Fruit fly (Drosophila melanogaster) whole organism, embryonic: Measurements from ENCODE around the gene PGRP-SD.

Experiments used
- Adf1 ChIP-seq: fragments of 200-800 bp; sonication (Bioruptor generic); IDR thresholded peaks from 2 replicates; pipeline ENCODE4 v1.3.6; 2022; ENCODE audit warnings: missing biosample characterization, missing genetic modification characterization
- Aef1 ChIP-seq: fragments of 200-800 bp; sonication (Bioruptor generic); IDR thresholded peaks from 3 replicates; pipeline ENCODE4 v1.3.6; 2022; ENCODE audit warnings: missing biosample characterization, missing genetic modification characterization
- CG14441 ChIP-seq: fragments of 200-800 bp; sonication (Bioruptor generic); IDR thresholded peaks from 2 replicates; pipeline ENCODE4 v1.3.6; 2022; ENCODE audit warnings: missing biosample characterization, missing genetic modification characterization
- CG14710 ChIP-seq: fragments of 200-800 bp; sonication (Bioruptor generic); optimal IDR thresholded peaks from 3 replicates; lab custom pipeline; 2019; ENCODE audit warnings: missing biosample characterization, mild to moderate bottlenecking, missing genetic modification characterization, moderate library complexity
- CG15601 ChIP-seq: fragments of 200-800 bp; sonication (Bioruptor generic); optimal IDR thresholded peaks from 3 replicates; lab custom pipeline; 2019; ENCODE audit warnings: missing biosample characterization, mild to moderate bottlenecking, missing genetic modification characterization, moderate library complexity
- CG1603 ChIP-seq: fragments of 200-800 bp; sonication (Bioruptor generic); optimal IDR thresholded peaks from 2 replicates; lab custom pipeline; 2019; ENCODE audit warnings: missing biosample characterization, mild to moderate bottlenecking, missing genetic modification characterization, moderate library complexity
- CG16863 ChIP-seq: fragments of 200-800 bp; sonication (Bioruptor generic); optimal IDR thresholded peaks from 3 replicates; lab custom pipeline; 2016; ENCODE audit warnings: missing biosample characterization, missing genetic modification characterization
- CG18011 ChIP-seq: fragments of 200-800 bp; sonication (Bioruptor generic); optimal IDR thresholded peaks from 2 replicates; lab custom pipeline; 2017; ENCODE audit warnings: missing biosample characterization, missing genetic modification characterization, mild to moderate bottlenecking, moderate library complexity, missing genotype
- CG18476 ChIP-seq: fragments of 200-800 bp; sonication (Bioruptor generic); optimal IDR thresholded peaks from 2 replicates; lab custom pipeline; 2016; ENCODE audit warnings: missing biosample characterization, mild to moderate bottlenecking, missing genetic modification characterization
- CG2712 ChIP-seq: fragments of 200-800 bp; optimal IDR thresholded peaks from 3 replicates; lab custom pipeline; 2019; ENCODE audit warnings: missing biosample characterization, mild to moderate bottlenecking, missing genetic modification characterization, moderate library complexity
- CG30403 ChIP-seq: fragments of 200-800 bp; sonication (Bioruptor generic); optimal IDR thresholded peaks from 3 replicates; lab custom pipeline; 2016; ENCODE audit warnings: missing biosample characterization, missing genetic modification characterization
- CG3726 ChIP-seq: fragments of 200-800 bp; sonication (Bioruptor generic); IDR thresholded peaks from 3 replicates; pipeline ENCODE4, ENCODE4 v1.3.6; 2022; ENCODE audit warnings: missing biosample characterization, missing genetic modification characterization
- CG4424 ChIP-seq: fragments of 200-800 bp; sonication (Bioruptor generic); optimal IDR thresholded peaks from 3 replicates; lab custom pipeline; 2016; ENCODE audit warnings: missing biosample characterization, missing genetic modification characterization
- CG5245 ChIP-seq: fragments of 200-800 bp; sonication (Bioruptor generic); optimal IDR thresholded peaks from 3 replicates; lab custom pipeline; 2016; ENCODE audit warnings: missing biosample characterization, missing genetic modification characterization
- CG6254 ChIP-seq: fragments of 200-800 bp; sonication (Bioruptor generic); optimal IDR thresholded peaks from 3 replicates; lab custom pipeline; 2017; ENCODE audit warnings: mild to moderate bottlenecking, missing biosample characterization, missing genetic modification reagents, missing genetic modification characterization
- CG6689 ChIP-seq: fragments of 200-800 bp; sonication (Bioruptor generic); IDR thresholded peaks from 2 replicates; pipeline ENCODE4 v1.3.6; 2022; ENCODE audit warnings: missing biosample characterization, missing genetic modification characterization
- Dek ChIP-seq: fragments of 200-800 bp; sonication (Bioruptor generic); optimal IDR thresholded peaks from 3 replicates; lab custom pipeline; 2019; ENCODE audit warnings: missing biosample characterization, mild to moderate bottlenecking, missing genetic modification characterization, moderate library complexity
- Eip74EF ChIP-seq, 2 experiments: fragments of 200-800 bp in 1 of 2; fragments of >200 bp in 1 of 2; sonication (Bioruptor generic) in 1 of 2; optimal IDR thresholded peaks; 2 replicates each; lab custom pipeline; 2017 to 2019; ENCODE audit warnings: missing biosample characterization in 2 of 2, missing genetic modification characterization in 2 of 2, mild to moderate bottlenecking in 1 of 2, moderate library complexity in 1 of 2
- Fer1 ChIP-seq: fragments of 200-800 bp; sonication (Bioruptor generic); optimal IDR thresholded peaks from 2 replicates; lab custom pipeline; 2017; ENCODE audit warnings: missing biosample characterization, mild to moderate bottlenecking, missing genetic modification characterization
- HLH3B ChIP-seq: fragments of 200-800 bp; sonication (Bioruptor generic); IDR thresholded peaks from 2 replicates; pipeline ENCODE4 v1.3.6; 2022; ENCODE audit warnings: missing biosample characterization, missing genetic modification characterization
- Hmr ChIP-seq: fragments of 200-800 bp; sonication (Bioruptor generic); optimal IDR thresholded peaks from 3 replicates; lab custom pipeline; 2017; ENCODE audit warnings: mild to moderate bottlenecking, missing biosample characterization, missing genetic modification reagents, missing genetic modification characterization
- Lhr ChIP-seq: fragments of 200-800 bp; sonication (Bioruptor generic); optimal IDR thresholded peaks from 3 replicates; lab custom pipeline; 2017; ENCODE audit warnings: mild to moderate bottlenecking, missing biosample characterization, missing genetic modification reagents, missing genetic modification characterization
- Med ChIP-seq: fragments of 200-800 bp; sonication (Bioruptor generic); peaks from one replicate; lab custom pipeline; 2016; ENCODE audit warnings: missing biosample characterization, missing genetic modification characterization, mild to moderate bottlenecking, inconsistent platforms, moderate library complexity
- PHDP ChIP-seq: fragments of 200-800 bp; sonication (Bioruptor generic); optimal IDR thresholded peaks from 3 replicates; lab custom pipeline; 2018; ENCODE audit warnings: missing biosample characterization, mild to moderate bottlenecking, missing genetic modification characterization, moderate library complexity
- Rx ChIP-seq: fragments of 200-800 bp; sonication (Bioruptor generic); IDR thresholded peaks from 2 replicates; pipeline ENCODE4 v1.3.6; 2022; ENCODE audit warnings: missing biosample characterization, missing genetic modification characterization
- Sox100B ChIP-seq: fragments of 200-800 bp; sonication (Bioruptor generic); optimal IDR thresholded peaks from 3 replicates; lab custom pipeline; 2018; ENCODE audit warnings: missing biosample characterization, mild to moderate bottlenecking, missing genetic modification characterization
- Sox102F ChIP-seq: fragments of 200-800 bp; sonication (Bioruptor generic); optimal IDR thresholded peaks from 2 replicates; lab custom pipeline; 2018; ENCODE audit warnings: missing biosample characterization, mild to moderate bottlenecking, missing genetic modification characterization, moderate library complexity
- Stat92E ChIP-seq, 3 experiments: fragments of >200 bp in 2 of 3; fragments of 200-800 bp in 1 of 3; sonication (Bioruptor generic) in 1 of 3; optimal IDR thresholded peaks; 2 replicates each; lab custom pipeline; 2017 to 2019; ENCODE audit warnings: missing biosample characterization in 3 of 3, missing genetic modification characterization in 3 of 3, mild to moderate bottlenecking in 1 of 3, moderate library complexity in 1 of 3
- Xrp1 ChIP-seq: fragments of 200-800 bp; sonication (Bioruptor generic); IDR thresholded peaks from 2 replicates; pipeline ENCODE4 v1.3.6; 2022; ENCODE audit warnings: missing biosample characterization, missing genetic modification characterization
- ap ChIP-seq: fragments of 200-800 bp; sonication (Bioruptor generic); IDR thresholded peaks from 2 replicates; pipeline ENCODE4 v1.3.6; 2022; ENCODE audit warnings: missing biosample characterization, missing genetic modification characterization
- bbx ChIP-seq: fragments of 200-800 bp; sonication (Bioruptor generic); IDR thresholded peaks from 2 replicates; pipeline ENCODE4 v1.3.6; 2022; ENCODE audit warnings: missing biosample characterization, missing genetic modification characterization; ENCODE audit not compliant: partially characterized antibody
- bcd ChIP-seq: fragments of 200-800 bp; sonication (Bioruptor generic); optimal IDR thresholded peaks from 2 replicates; lab custom pipeline; 2017; ENCODE audit warnings: missing biosample characterization, mild to moderate bottlenecking, missing genetic modification characterization
- chm ChIP-seq: fragments of 200-800 bp; sonication (Bioruptor generic); IDR thresholded peaks from 2 replicates; pipeline ENCODE4 v1.3.6; 2022; ENCODE audit warnings: missing biosample characterization, missing genetic modification characterization
- da ChIP-seq: fragments of 200-800 bp; sonication (Bioruptor generic); optimal IDR thresholded peaks from 2 replicates; lab custom pipeline; 2016; ENCODE audit warnings: missing biosample characterization, missing genetic modification characterization
- dmrt99B ChIP-seq: fragments of 200-800 bp; sonication (Bioruptor generic); optimal IDR thresholded peaks from 2 replicates; lab custom pipeline; 2018; ENCODE audit warnings: missing biosample characterization, mild to moderate bottlenecking, missing genetic modification characterization, moderate library complexity
- gcm ChIP-seq: fragments of 200-800 bp; sonication (Bioruptor generic); optimal IDR thresholded peaks from 2 replicates; lab custom pipeline; 2019; ENCODE audit warnings: missing biosample characterization, mild to moderate bottlenecking, missing genetic modification characterization, moderate library complexity
- hkb ChIP-seq, 2 experiments: fragments of 200-800 bp in 1 of 2; fragments of >200 bp in 1 of 2; sonication (Bioruptor generic) in 1 of 2; IDR thresholded peaks in 1 of 2; optimal IDR thresholded peaks in 1 of 2; 2 replicates each; pipeline versions ENCODE4 v1.3.6 to Lab custom; 2017 to 2022; ENCODE audit warnings: missing biosample characterization in 1 of 2, missing genetic modification characterization in 1 of 2
- knrl ChIP-seq: fragments of 200-800 bp; sonication (Bioruptor generic); IDR thresholded peaks from 3 replicates; pipeline ENCODE4 v1.3.6; 2022; ENCODE audit warnings: missing biosample characterization, missing genetic modification characterization; ENCODE audit not compliant: partially characterized antibody
- oc ChIP-seq: fragments of 200-800 bp; sonication (Bioruptor generic); optimal IDR thresholded peaks from 2 replicates; lab custom pipeline; 2018; ENCODE audit warnings: missing biosample characterization, mild to moderate bottlenecking, missing genetic modification characterization, moderate library complexity
- org-1 ChIP-seq: fragments of 200-800 bp; sonication (Bioruptor generic); optimal IDR thresholded peaks from 2 replicates; lab custom pipeline; 2017; ENCODE audit warnings: missing biosample characterization, missing genetic modification characterization
- rib ChIP-seq: fragments of 200-800 bp; sonication (Bioruptor generic); IDR thresholded peaks from 2 replicates; pipeline ENCODE4 v1.3.6; 2022; ENCODE audit warnings: missing biosample characterization, missing genetic modification characterization
- sd ChIP-seq: fragments of 200-800 bp; sonication (Bioruptor generic); optimal IDR thresholded peaks from 3 replicates; lab custom pipeline; 2018; ENCODE audit warnings: missing biosample characterization, mild to moderate bottlenecking, missing genetic modification characterization, moderate library complexity
- tap ChIP-seq: fragments of 200-800 bp; optimal IDR thresholded peaks from 3 replicates; lab custom pipeline; 2019; ENCODE audit warnings: missing biosample characterization, mild to moderate bottlenecking, missing genetic modification characterization, moderate library complexity
- tna ChIP-seq: fragments of 200-800 bp; sonication (Bioruptor generic); IDR thresholded peaks from 2 replicates; pipeline ENCODE4 v1.3.6; 2022; ENCODE audit warnings: missing biosample characterization, missing genetic modification characterization; ENCODE audit not compliant: partially characterized antibody
- unc-4 ChIP-seq: fragments of 200-800 bp; sonication (Bioruptor generic); IDR thresholded peaks from 2 replicates; pipeline ENCODE4 v1.3.6; 2022; ENCODE audit warnings: missing biosample characterization, missing genetic modification characterization; ENCODE audit not compliant: partially characterized antibody
- unpg ChIP-seq: fragments of 200-800 bp; sonication (Bioruptor generic); optimal IDR thresholded peaks from 3 replicates; lab custom pipeline; 2018; ENCODE audit warnings: missing biosample characterization, mild to moderate bottlenecking, missing genetic modification characterization, moderate library complexity
- z ChIP-seq: fragments of 200-800 bp; sonication (Bioruptor generic); IDR thresholded peaks from 3 replicates; pipeline ENCODE4 v1.3.6; 2022; ENCODE audit warnings: missing biosample characterization, missing genetic modification characterization

PGRP-SD gene

DNA sequence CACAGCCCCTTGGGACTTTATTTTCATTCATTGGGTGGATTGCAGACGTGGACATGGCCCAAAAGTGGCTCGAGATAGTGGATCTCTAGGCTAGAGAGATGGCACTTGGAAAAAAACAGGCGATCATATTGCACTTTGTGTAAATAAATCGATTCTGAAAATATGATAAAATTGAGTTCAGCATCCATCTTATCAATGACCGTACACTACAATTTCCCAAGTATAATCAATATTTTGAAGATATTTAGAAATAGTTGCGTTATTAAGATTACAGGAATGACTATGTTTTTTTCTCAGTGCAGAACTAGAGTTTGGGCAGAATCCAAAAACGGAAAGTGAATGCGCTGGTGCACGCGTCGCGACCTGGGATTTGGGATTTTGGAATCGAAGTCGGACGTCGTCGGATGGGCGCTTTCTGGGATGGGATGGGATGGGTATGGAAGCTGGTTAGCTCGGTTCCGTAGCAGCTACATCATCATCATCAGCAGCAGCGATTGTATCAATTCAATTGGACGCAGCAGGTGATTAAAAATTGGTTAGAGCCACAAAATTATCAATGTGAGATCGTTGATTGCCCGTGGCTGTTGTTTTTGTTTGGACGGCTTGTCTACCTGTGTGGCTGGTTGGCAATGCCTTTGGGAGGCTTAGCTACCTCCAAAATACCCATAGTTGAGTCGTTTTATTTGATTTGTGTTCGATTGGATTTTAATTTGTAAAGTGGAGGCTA lies 16.1 kb upstream of the PGRP-SD start (continued):
- TF ChIP-seq rib (GFP tag; lab: Robert Waterston, UW) (no peak), z (no peak), chm (0 out of 2 replicates have a peak, but pooled peaks have one; percentile 34), CG16863 (GFP tag; lab: Kevin White, UChicago) (no peak), CG2712 (tag; lab: Kevin White, UChicago) (peak; percentile 68), ap (0 out of 2 replicates have a peak, but pooled peaks have one; percentile 9), Lhr (GFP tag; lab: Kevin White, UChicago) (no peak), PHDP (tag; lab: Kevin White, UChicago) (peak; percentile 5), gcm (GFP tag; lab: Kevin White, UChicago) (no peak), Adf1 (GFP tag; lab: Robert Waterston, UW) (no peak), CG18476 (GFP tag; lab: Kevin White, UChicago) (no peak), Aef1 (GFP tag; lab: Robert Waterston, UW) (no peak), CG14710 (peak; percentile 45), Hmr (GFP tag; lab: Kevin White, UChicago) (no peak), Xrp1 (GFP tag; lab: Robert Waterston, UW) (peak; percentile 64), org-1 (GFP tag; lab: Kevin White, UChicago) (peak; percentile 2), CG5245 (GFP tag; lab: Kevin White, UChicago) (no peak), Eip74EF (GFP tag; optimal IDR thresholded peaks at IDR 0.05; lab: Kevin White, UChicago) (peak in 1 of 2 experiments; percentile 1), da (GFP tag; lab: Kevin White, UChicago) (no peak), bcd (GFP tag; lab: Kevin White, UChicago) (peak; percentile 25), tna (GFP tag; lab: Robert Waterston, UW) (no peak), Stat92E (GFP tag; optimal IDR thresholded peaks at IDR 0.05; lab: Kevin White, UChicago) (peak in 1 of 3 experiments; percentile 37), CG18011 (GFP tag; lab: Kevin White, UChicago) (no peak), CG6254 (GFP tag; lab: Kevin White, UChicago) (peak; percentile 35), oc (tag; lab: Kevin White, UChicago) (no peak), tap (tag; lab: Kevin White, UChicago) (peak; percentile 21), CG15601 (tag; lab: Kevin White, UChicago) (peak; percentile 3), Med (GFP tag; lab: Kevin White, UChicago) (peak; percentile 76), Dek (tag; lab: Kevin White, UChicago) (no peak), unpg (GFP tag; lab: Kevin White, UChicago) (peak; percentile 54), CG3726 (GFP tag; lab: Robert Waterston, UW) (0 out of 3 replicates have a peak, but pooled peaks have one; percentile 49), CG14441 (no peak), CG30403 (GFP tag; lab: Kevin White, UChicago) (peak; percentile 42), unc-4 (GFP tag; lab: Robert Waterston, UW) (no peak), bbx (GFP tag; lab: Robert Waterston, UW) (no peak), Sox100B (peak; percentile 46), Fer1 (GFP tag; lab: Kevin White, UChicago) (no peak), HLH3B (GFP tag; lab: Robert Waterston, UW) (peak; percentile 38; the same call in 1 of the 2 replicates), sd (no peak), CG4424 (GFP tag; lab: Kevin White, UChicago) (peak; percentile 30), CG6689 (GFP tag; lab: Robert Waterston, UW) (peak; percentile 36; the same call in 1 of the 2 replicates), dmrt99B (tag; lab: Kevin White, UChicago) (peak; percentile 71), knrl (GFP tag; lab: Robert Waterston, UW) (no peak), hkb (optimal IDR thresholded peaks at IDR 0.05; lab: Kevin White, UChicago) (no peak), hkb (GFP tag; IDR thresholded peaks at IDR 0.05; lab: Robert Waterston, UW) (peak; percentile 53; the same call in 1 of the 2 replicates), CG1603 (tag; lab: Kevin White, UChicago) (peak; percentile 69), Sox102F (GFP tag; lab: Kevin White, UChicago) (peak; percentile 56), Rx (GFP tag; lab: Robert Waterston, UW) (no peak)
